Worm (Caenorhabditis elegans) whole organism, young adult: Measurements from ENCODE around the gene lact-2.

Experiments
- aptf-2 ChIP-seq: fragments of 200-800 bp; sonication (Bioruptor generic); conservative IDR thresholded peaks from 2 replicates; pipeline ENCODE4 v1.3.6; 2022; ENCODE audit warnings: missing genetic modification reagents, missing genetic modification characterization, missing compliant biosample characterization
- hlh-12 ChIP-seq: sonication (generic microtip); optimal IDR thresholded peaks from 2 replicates; lab custom pipeline; 2016; ENCODE audit warnings: missing genetic modification characterization, missing compliant biosample characterization
- nfya-1 ChIP-seq: sonication (generic microtip); optimal IDR thresholded peaks from 2 replicates; lab custom pipeline; 2017; ENCODE audit warnings: antibody characterized with exemption, missing compliant biosample characterization, missing genetic modification characterization, borderline replicate concordance; ENCODE audit not compliant: insufficient read depth
- nhr-80 ChIP-seq: sonication (generic microtip); optimal IDR thresholded peaks from 2 replicates; lab custom pipeline; 2016; ENCODE audit warnings: missing genetic modification characterization, missing compliant biosample characterization

- no peak for TF ChIP-seq nfya-1 (tag; lab: Kevin White, UChicago)
- TF ChIP-seq hlh-12, result no peak
- TF ChIP-seq nhr-80, result no peak
- TF ChIP-seq aptf-2 (GFP tag; lab: Robert Waterston, UW), result no peak
Observed at ce11 chrII:10137358-10137757, 42.7 kb downstream of the lact-2 start, which contains the start of gene phg-1.
